Worm (Caenorhabditis elegans) whole organism, mixed stage, embryonic: ENCODE measurements around the gene wdr-46.

ENCODE experiments used
- mab-5 ChIP-seq: fragments of 150-350 bp; optimal IDR thresholded peaks from 2 replicates; lab custom pipeline; 2014; ENCODE audit warnings: missing biosample characterization, missing genetic modification characterization
- nhr-12 ChIP-seq: fragments of 150-350 bp; optimal IDR thresholded peaks from 2 replicates; lab custom pipeline; 2014; ENCODE audit warnings: missing biosample characterization, missing genetic modification characterization
- nhr-76 ChIP-seq: sonication (generic microtip); optimal IDR thresholded peaks from 2 replicates; lab custom pipeline; 2017; ENCODE audit warnings: missing biosample characterization, missing genetic modification characterization
- snpc-4 ChIP-seq: fragments of 150-350 bp; optimal IDR thresholded peaks from 2 replicates; lab custom pipeline; 2014; ENCODE audit warnings: missing biosample characterization, missing genetic modification characterization
- sptf-1 ChIP-seq: sonication (generic microtip); optimal IDR thresholded peaks from 2 replicates; lab custom pipeline; 2017; ENCODE audit warnings: mild to moderate bottlenecking, missing genetic modification characterization, moderate library complexity, missing compliant biosample characterization

DNA sequence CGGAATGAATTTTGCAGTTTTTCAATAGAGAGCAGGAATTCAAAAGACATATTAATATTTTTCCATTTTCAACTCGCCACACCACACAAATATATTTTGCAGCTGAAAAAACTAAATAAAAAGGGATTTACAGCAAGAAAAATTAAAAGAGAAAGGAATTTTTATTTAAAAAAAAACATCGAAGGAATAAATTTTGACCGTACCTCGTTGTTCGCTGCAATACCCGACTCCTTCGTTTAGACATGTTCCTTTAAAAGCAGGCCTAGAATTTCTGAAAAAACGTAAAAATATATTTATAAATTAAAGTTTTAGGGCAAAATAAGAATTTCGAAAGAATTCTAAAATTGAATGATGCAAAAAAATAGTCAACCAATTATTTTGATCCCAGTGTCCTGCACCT is 36.3 kb upstream of the wdr-46 start, which contains the start of gene F19B6.1:
- no peak for TF ChIP-seq mab-5
- TF ChIP-seq sptf-1 (tag; lab: Kevin White, UChicago) = no peak
- TF ChIP-seq nhr-12 (tag; lab: Kevin White, UChicago) = no peak
- no peak for TF ChIP-seq snpc-4 (tag; lab: Kevin White, UChicago)
- no peak for TF ChIP-seq nhr-76 (tag; lab: Kevin White, UChicago)
